Worm (Caenorhabditis elegans): ENCODE measurements around the gene F14H12.17.

Gene F14H12.17

DNA sequence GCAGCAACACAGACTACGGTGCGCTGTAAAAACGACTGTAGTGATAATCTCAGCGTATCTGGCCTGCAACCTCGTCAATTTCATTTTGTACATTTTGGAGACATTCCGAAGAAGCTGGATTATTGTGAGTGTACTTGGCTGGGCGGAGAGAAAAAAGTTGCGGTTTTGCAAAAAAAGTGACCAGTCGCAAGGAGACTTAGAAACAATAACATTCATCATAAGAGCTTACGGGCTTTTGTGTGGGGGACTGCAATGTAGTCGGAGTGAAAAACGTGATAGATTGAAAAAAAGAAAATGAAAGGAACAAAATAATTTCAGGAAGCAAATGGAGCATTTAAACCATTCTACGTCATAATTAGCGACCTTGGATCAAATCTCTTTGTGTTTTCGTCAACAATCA lies 45.4 kb upstream of the F14H12.17 start:
- TF ChIP-seq dve-1 (tag; optimal IDR thresholded peaks at IDR 0.05; ENCODE audit: insufficient read depth) = no peak
- TF ChIP-seq snpc-4 (tag; optimal IDR thresholded peaks at IDR 0.05) = no peak
- TF ChIP-seq lir-3 (tag; optimal IDR thresholded peaks at IDR 0.05) = no peak
- no peak for TF ChIP-seq ZK337.2 (GFP tag; IDR thresholded peaks at IDR 0.05)
- TF ChIP-seq ceh-20 (GFP tag; IDR thresholded peaks at IDR 0.05) = 0 out of 2 replicates have a peak, but pooled peaks have one; percentile 17
- TF ChIP-seq aha-1 (tag) = peak; percentile 70
- no peak for TF ChIP-seq php-3 (GFP tag; IDR thresholded peaks at IDR 0.05)

DNA sequence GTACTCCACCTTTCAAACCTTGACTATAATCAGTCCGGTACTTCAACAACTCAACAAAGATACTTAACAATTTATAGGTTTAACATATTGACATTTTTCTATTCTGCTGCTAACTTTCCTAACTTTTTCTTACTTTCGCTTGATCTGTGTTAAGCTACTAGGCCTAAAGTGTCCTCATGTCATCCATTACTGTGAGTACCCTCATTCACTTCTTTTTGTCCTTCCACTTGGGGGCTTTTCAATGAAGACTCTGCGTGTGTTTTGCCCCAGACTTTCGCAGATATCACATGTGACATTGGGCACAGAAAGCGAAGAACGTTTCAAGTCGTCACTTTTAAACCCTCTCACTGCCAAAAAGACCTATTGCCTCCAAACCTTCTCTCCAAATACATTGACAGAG lies 41.6 kb upstream of the F14H12.17 start:
- TF ChIP-seq ceh-20 (GFP tag; IDR thresholded peaks at IDR 0.05) = peak; percentile 32; the same call in 1 of the 2 replicates
- no peak for TF ChIP-seq fos-1 (tag; optimal IDR thresholded peaks at IDR 0.05)
- peak; percentile 4 for TF ChIP-seq hlh-30 (tag; optimal IDR thresholded peaks at IDR 0.05; ENCODE audit: insufficient read depth)

DNA sequence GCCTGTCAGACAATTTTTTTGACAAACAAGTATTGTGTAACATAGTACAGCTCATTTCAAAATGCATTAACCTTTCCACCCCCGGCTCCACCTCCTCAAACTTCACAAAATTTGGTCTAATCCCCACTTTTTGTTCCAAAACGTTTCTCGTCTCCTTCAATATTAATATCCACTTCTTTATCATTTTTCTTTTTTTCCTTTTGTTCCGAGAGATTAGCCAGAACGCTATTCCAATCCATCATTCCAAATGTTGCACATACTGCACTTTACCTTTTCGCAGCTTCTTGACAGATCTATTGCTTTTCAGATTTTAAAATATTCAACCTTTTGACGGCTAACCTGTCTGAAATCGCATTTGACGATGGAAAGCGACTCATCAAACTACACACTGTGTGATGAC lies 39.8 kb upstream of the F14H12.17 start, which contains the start of gene D1079.1:
Gene D1079.1 (plus strand): TSS at position 301 of the 400 bp plus-strand sequence.
- TF ChIP-seq lin-39 (tag; optimal IDR thresholded peaks at IDR 0.05) (peak; percentile 20), lim-7 (GFP tag; IDR thresholded peaks at IDR 0.05) (no peak)

DNA sequence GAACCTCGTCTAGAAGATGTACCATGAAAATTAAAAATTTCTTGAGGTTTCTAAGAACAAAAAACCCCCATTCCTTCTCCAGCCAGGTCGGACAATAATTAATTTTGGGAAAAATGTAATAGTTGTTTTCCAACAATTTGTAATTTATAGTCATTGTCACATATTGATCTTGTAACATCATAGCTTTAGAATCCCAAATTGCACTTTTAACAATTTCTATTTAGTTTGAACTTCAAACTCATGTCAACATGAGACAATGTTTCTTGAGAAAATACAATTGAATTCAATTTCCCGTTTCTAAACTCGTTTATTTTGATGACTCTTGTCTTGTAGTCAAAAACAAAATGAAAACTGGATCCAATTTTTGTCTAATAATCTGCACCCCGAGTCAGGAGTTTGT lies 37.2 kb upstream of the F14H12.17 start:
- peak; percentile 96 for TF ChIP-seq aha-1 (tag)
- no peak for TF ChIP-seq ama-1 (optimal IDR thresholded peaks at IDR 0.05)

DNA sequence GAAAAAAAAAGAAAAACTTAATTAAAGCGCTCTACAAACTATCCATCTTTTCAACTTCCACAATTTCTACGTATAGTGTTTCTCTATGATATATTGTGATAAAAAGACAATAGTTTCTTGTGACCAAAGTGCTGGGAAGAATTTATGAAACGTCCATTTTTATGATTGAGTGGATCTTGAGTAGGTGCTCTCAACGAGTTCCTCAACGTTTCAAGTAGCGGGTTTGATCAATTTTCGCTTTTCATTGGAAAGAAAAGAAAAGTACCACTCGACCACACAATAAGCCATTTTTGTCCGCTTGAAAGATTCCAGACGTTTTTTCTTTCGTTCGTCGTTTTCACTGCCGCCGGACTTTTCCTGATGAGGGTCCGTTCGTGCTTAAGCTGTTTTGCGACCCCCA lies 34.4 kb upstream of the F14H12.17 start:
- no peak for TF ChIP-seq saeg-2 (GFP tag; IDR thresholded peaks at IDR 0.05)
- TF ChIP-seq nhr-102 (tag; optimal IDR thresholded peaks at IDR 0.05) = no peak

DNA sequence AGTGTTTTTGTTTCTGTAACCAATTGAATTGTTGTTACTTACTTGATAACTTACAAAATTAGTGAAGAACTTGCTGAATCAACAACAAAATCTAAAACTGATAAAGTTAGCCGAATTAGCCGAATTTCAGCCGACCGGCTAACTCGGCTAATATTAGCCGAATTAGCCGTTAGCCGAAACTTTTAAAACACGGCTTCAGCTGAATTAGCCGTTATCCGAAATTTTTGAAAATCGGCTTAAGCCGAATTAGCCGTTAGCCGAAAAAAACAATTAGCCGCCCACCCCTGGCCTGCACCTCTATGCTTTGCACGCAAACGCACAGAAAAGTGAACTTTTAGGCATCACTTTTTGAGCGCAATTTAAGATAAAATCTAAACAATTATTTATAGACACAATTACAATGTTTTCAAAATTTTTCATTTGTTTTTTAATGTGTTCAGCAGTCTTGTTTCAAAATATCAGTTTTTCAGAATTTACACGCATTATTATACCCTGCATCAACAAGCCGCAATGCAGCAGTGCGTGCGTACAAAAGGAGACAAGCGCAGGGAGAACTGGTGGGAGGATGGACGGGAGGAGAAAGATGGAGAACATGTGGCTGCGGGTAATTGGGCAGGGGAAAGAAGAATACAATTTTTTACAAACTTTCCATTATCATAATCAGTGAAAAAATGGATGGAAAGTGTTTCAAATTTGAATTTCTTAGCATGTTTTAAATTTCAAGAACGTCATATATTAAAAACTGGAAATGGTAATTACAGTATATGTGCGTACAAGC lies 32.2 kb upstream of the F14H12.17 start:
- TF ChIP-seq ceh-32 (tag; optimal IDR thresholded peaks at IDR 0.05; ENCODE audit: poor library complexity) (no peak), nhr-237 (tag; optimal IDR thresholded peaks at IDR 0.05) (no peak), nhr-10 (tag; optimal IDR thresholded peaks at IDR 0.05) (peak; percentile 36), ceh-44 (GFP tag; IDR thresholded peaks at IDR 0.05) (no peak), nhr-6 (tag; optimal IDR thresholded peaks at IDR 0.05) (peak; percentile 84), pha-4 (GFP tag; IDR thresholded peaks at IDR 0.05) (peak; percentile 74; the same call in 1 of the 2 replicates), pha-4 (tag; optimal IDR thresholded peaks at IDR 0.05) (no peak), nhr-11 (tag; optimal IDR thresholded peaks at IDR 0.05) (no peak), jun-1 (tag; optimal IDR thresholded peaks at IDR 0.05) (peak; percentile 71), ceh-28 (tag; optimal IDR thresholded peaks at IDR 0.05) (no peak), dve-1 (tag; optimal IDR thresholded peaks at IDR 0.05; ENCODE audit: insufficient read depth) (peak; percentile 94), hlh-11 (tag; optimal IDR thresholded peaks at IDR 0.05) (peak; percentile 83), T26A8.4 (GFP tag; IDR thresholded peaks at IDR 0.05) (no peak), lsy-2 (tag; optimal IDR thresholded peaks at IDR 0.05) (peak in 1 of 2 experiments; percentile 83), daf-12 (tag; optimal IDR thresholded peaks at IDR 0.05) (no peak), set-16 (GFP tag; IDR thresholded peaks at IDR 0.05) (no peak), F37D6.2 (tag; optimal IDR thresholded peaks at IDR 0.05) (peak; percentile 58), madf-5 (GFP tag; IDR thresholded peaks at IDR 0.05) (no peak), lin-39 (tag; optimal IDR thresholded peaks at IDR 0.05) (no peak), Y105C5A.15 (GFP tag; IDR thresholded peaks at IDR 0.05) (no peak), nhr-102 (tag; optimal IDR thresholded peaks at IDR 0.05) (no peak), duxl-1 (tag; optimal IDR thresholded peaks at IDR 0.05; ENCODE audit: poor library complexity) (peak; percentile 95), egl-43 (GFP tag; IDR thresholded peaks at IDR 0.05) (no peak), egl-27 (tag; optimal IDR thresholded peaks at IDR 0.05) (no peak), F26F4.8 (GFP tag; conservative IDR thresholded peaks at IDR 0.05) (no peak), daf-8 (GFP tag; IDR thresholded peaks at IDR 0.05) (no peak), unc-130 (GFP tag; optimal IDR thresholded peaks at IDR 0.05) (no peak), nhr-76 (tag; optimal IDR thresholded peaks at IDR 0.05) (no peak), daf-19 (GFP tag; conservative IDR thresholded peaks at IDR 0.05) (no peak), hmg-1.1 (GFP tag; IDR thresholded peaks at IDR 0.05) (peak; percentile 96)
